Fruit fly (Drosophila melanogaster) whole organism, embryonic: ENCODE results near the gene Pde6.

Experiments
- Ada2b ChIP-seq: fragments of 200-800 bp; sonication (Bioruptor generic); IDR thresholded peaks from 2 replicates; pipeline ENCODE4 v1.3.6; 2022; ENCODE audit warnings: missing biosample characterization, missing genetic modification characterization
- CG10267 ChIP-seq: fragments of 200-800 bp; sonication (Bioruptor generic); optimal IDR thresholded peaks from 2 replicates; lab custom pipeline; 2018; ENCODE audit warnings: missing biosample characterization, mild to moderate bottlenecking, missing genetic modification characterization, moderate library complexity
- CG10959 ChIP-seq: fragments of 200-800 bp; sonication (Bioruptor generic); IDR thresholded peaks from 2 replicates; pipeline ENCODE4 v1.3.6; 2022; ENCODE audit warnings: missing biosample characterization, missing genetic modification characterization
- CG12104 ChIP-seq: fragments of 200-800 bp; sonication (Bioruptor generic); optimal IDR thresholded peaks from 3 replicates; lab custom pipeline; 2016; ENCODE audit warnings: missing biosample characterization, missing genetic modification characterization
- CG13424 ChIP-seq: fragments of 200-800 bp; sonication (Bioruptor generic); optimal IDR thresholded peaks from 2 replicates; lab custom pipeline; 2019; ENCODE audit warnings: missing biosample characterization, mild to moderate bottlenecking, missing genetic modification characterization, moderate library complexity
- CG1529 ChIP-seq: fragments of 200-800 bp; sonication (Bioruptor generic); optimal IDR thresholded peaks from 3 replicates; lab custom pipeline; 2018; ENCODE audit warnings: missing biosample characterization, missing genetic modification characterization
- CG17186 ChIP-seq: fragments of 200-800 bp; sonication (Bioruptor generic); optimal IDR thresholded peaks from 3 replicates; lab custom pipeline; 2017; ENCODE audit warnings: missing biosample characterization, missing genetic modification reagents, missing genetic modification characterization
- CG17361 ChIP-seq: fragments of 200-800 bp; sonication (Bioruptor generic); IDR thresholded peaks from 3 replicates; pipeline ENCODE4 v1.3.6; 2022; ENCODE audit warnings: missing biosample characterization, missing genetic modification characterization
- CG1792 ChIP-seq: fragments of 200-800 bp; sonication (Bioruptor generic); optimal IDR thresholded peaks from 2 replicates; lab custom pipeline; 2016; ENCODE audit warnings: missing biosample characterization, missing genetic modification characterization
- CG2875 ChIP-seq: fragments of 200-800 bp; sonication (Bioruptor generic); optimal IDR thresholded peaks from 2 replicates; lab custom pipeline; 2017; ENCODE audit warnings: missing biosample characterization, mild to moderate bottlenecking, missing genetic modification characterization, missing genetic modification reagents
- CG32532 ChIP-seq: fragments of 200-800 bp; sonication (Bioruptor generic); IDR thresholded peaks from 2 replicates; pipeline ENCODE4 v1.3.6; 2022; ENCODE audit warnings: missing biosample characterization, missing genetic modification characterization
- CG33557 ChIP-seq: fragments of 200-800 bp; sonication (Bioruptor generic); optimal IDR thresholded peaks from 2 replicates; lab custom pipeline; 2019; ENCODE audit warnings: missing biosample characterization, mild to moderate bottlenecking, missing genetic modification characterization, moderate library complexity
- CG3995 ChIP-seq: fragments of 200-800 bp; sonication (Bioruptor generic); optimal IDR thresholded peaks from 3 replicates; lab custom pipeline; 2016; ENCODE audit warnings: missing biosample characterization, missing genetic modification characterization
- CG4404 ChIP-seq: fragments of 200-800 bp; sonication (Bioruptor generic); IDR thresholded peaks from 2 replicates; pipeline ENCODE4 v1.3.6; 2022; ENCODE audit warnings: missing biosample characterization, missing genetic modification characterization
- CG6683 ChIP-seq: fragments of 200-800 bp; sonication (Bioruptor generic); optimal IDR thresholded peaks from 2 replicates; lab custom pipeline; 2017; ENCODE audit warnings: missing biosample characterization, mild to moderate bottlenecking, missing genetic modification characterization, missing genetic modification reagents
- CG6689 ChIP-seq: fragments of 200-800 bp; sonication (Bioruptor generic); IDR thresholded peaks from 2 replicates; pipeline ENCODE4 v1.3.6; 2022; ENCODE audit warnings: missing biosample characterization, missing genetic modification characterization
- CG7372 ChIP-seq: fragments of 200-800 bp; sonication (Bioruptor generic); IDR thresholded peaks from 2 replicates; pipeline ENCODE4 v1.3.6; 2022; ENCODE audit warnings: missing biosample characterization, missing genetic modification characterization
- CG7839 ChIP-seq: fragments of 200-800 bp; sonication (Bioruptor generic); optimal IDR thresholded peaks from 3 replicates; lab custom pipeline; 2018; ENCODE audit warnings: missing biosample characterization, mild to moderate bottlenecking, missing genetic modification characterization, moderate library complexity
- CG7963 ChIP-seq: fragments of 200-800 bp; sonication (Bioruptor generic); IDR thresholded peaks from 3 replicates; pipeline ENCODE4 v1.3.6; 2022; ENCODE audit warnings: missing biosample characterization, missing genetic modification characterization; ENCODE audit not compliant: partially characterized antibody
- CG8924 ChIP-seq: fragments of 200-800 bp; optimal IDR thresholded peaks from 3 replicates; lab custom pipeline; 2019; ENCODE audit warnings: missing biosample characterization, mild to moderate bottlenecking, missing genetic modification characterization, moderate library complexity
- CoRest ChIP-seq: fragments of 200-800 bp; sonication (Bioruptor generic); optimal IDR thresholded peaks from 3 replicates; lab custom pipeline; 2018; ENCODE audit warnings: missing biosample characterization, mild to moderate bottlenecking, missing genetic modification characterization, moderate library complexity
- Jarid2 ChIP-seq: fragments of 200-800 bp; sonication (Bioruptor generic); optimal IDR thresholded peaks from 3 replicates; lab custom pipeline; 2017; ENCODE audit warnings: mild to moderate bottlenecking, missing biosample characterization, missing genetic modification reagents, missing genetic modification characterization
- Oli ChIP-seq: fragments of 200-800 bp; sonication (Bioruptor generic); optimal IDR thresholded peaks from 2 replicates; lab custom pipeline; 2018; ENCODE audit warnings: missing biosample characterization, mild to moderate bottlenecking, missing genetic modification characterization, moderate library complexity
- PHDP ChIP-seq: fragments of 200-800 bp; sonication (Bioruptor generic); optimal IDR thresholded peaks from 3 replicates; lab custom pipeline; 2018; ENCODE audit warnings: missing biosample characterization, mild to moderate bottlenecking, missing genetic modification characterization, moderate library complexity
- Ravus ChIP-seq: fragments of 200-800 bp; sonication (Bioruptor generic); IDR thresholded peaks from 2 replicates; pipeline ENCODE4 v1.3.6; 2022; ENCODE audit warnings: missing biosample characterization, missing genetic modification characterization
- Xrp1 ChIP-seq: fragments of 200-800 bp; sonication (Bioruptor generic); IDR thresholded peaks from 2 replicates; pipeline ENCODE4 v1.3.6; 2022; ENCODE audit warnings: missing biosample characterization, missing genetic modification characterization
- crp ChIP-seq, 2 experiments: fragments of 200-800 bp; sonication (Bioruptor generic); optimal IDR thresholded peaks; 2 replicates in 1 of 2; 3 replicates in 1 of 2; lab custom pipeline; 2017; ENCODE audit warnings: missing biosample characterization in 2 of 2, missing genetic modification characterization in 2 of 2, mild to moderate bottlenecking in 1 of 2, moderate library complexity in 1 of 2
- fu2 ChIP-seq: fragments of 200-800 bp; sonication (Bioruptor generic); optimal IDR thresholded peaks from 2 replicates; lab custom pipeline; 2016; ENCODE audit warnings: missing biosample characterization, missing genetic modification characterization
- hkb ChIP-seq, 2 experiments: fragments of 200-800 bp in 1 of 2; fragments of >200 bp in 1 of 2; sonication (Bioruptor generic) in 1 of 2; IDR thresholded peaks in 1 of 2; optimal IDR thresholded peaks in 1 of 2; 2 replicates each; pipeline versions ENCODE4 v1.3.6 to Lab custom; 2017 to 2022; ENCODE audit warnings: missing biosample characterization in 1 of 2, missing genetic modification characterization in 1 of 2
- ken ChIP-seq: fragments of 200-800 bp; sonication (Bioruptor generic); IDR thresholded peaks from 3 replicates; pipeline ENCODE4 v1.3.6; 2022; ENCODE audit warnings: missing biosample characterization, missing genetic modification characterization
- nmo ChIP-seq: fragments of 200-800 bp; sonication (Bioruptor generic); optimal IDR thresholded peaks from 2 replicates; lab custom pipeline; 2018; ENCODE audit warnings: missing biosample characterization, mild to moderate bottlenecking, missing genetic modification characterization, moderate library complexity
- odd ChIP-seq: fragments of 200-800 bp; sonication (Bioruptor generic); optimal IDR thresholded peaks from 2 replicates; lab custom pipeline; 2017; ENCODE audit warnings: missing biosample characterization, mild to moderate bottlenecking, missing genetic modification characterization
- peb ChIP-seq: fragments of 200-800 bp; sonication (Bioruptor generic); IDR thresholded peaks from 2 replicates; pipeline ENCODE4 v1.3.6; 2022; ENCODE audit warnings: missing biosample characterization, missing genetic modification characterization
- pho ChIP-seq: fragments of 200-800 bp; sonication (Bioruptor generic); optimal IDR thresholded peaks from 2 replicates; lab custom pipeline; 2016; ENCODE audit warnings: missing biosample characterization, missing genetic modification characterization
- phol ChIP-seq: fragments of 200-800 bp; sonication (Bioruptor generic); optimal IDR thresholded peaks from 3 replicates; lab custom pipeline; 2018; ENCODE audit warnings: missing biosample characterization, mild to moderate bottlenecking, missing genetic modification characterization, moderate library complexity
- prd ChIP-seq, 3 experiments: fragments of >200 bp in 2 of 3; fragments of 200-800 bp in 1 of 3; sonication (Bioruptor generic) in 1 of 3; optimal IDR thresholded peaks in 2 of 3; IDR thresholded peaks in 1 of 3; 2 replicates in 2 of 3; 3 replicates in 1 of 3; pipeline versions ENCODE4 v1.3.6 to Lab custom; 2017 to 2022; ENCODE audit warnings: missing biosample characterization in 1 of 3, missing genetic modification characterization in 1 of 3
- pum ChIP-seq: fragments of 200-800 bp; sonication (Bioruptor generic); optimal IDR thresholded peaks from 2 replicates; lab custom pipeline; 2016; ENCODE audit warnings: missing biosample characterization, missing genetic modification characterization
- row ChIP-seq: fragments of 200-800 bp; sonication (Bioruptor generic); IDR thresholded peaks from 3 replicates; pipeline ENCODE4 v1.3.6; 2022; ENCODE audit warnings: missing biosample characterization, missing genetic modification characterization
- run ChIP-seq: fragments of 200-800 bp; sonication (Bioruptor generic); optimal IDR thresholded peaks from 3 replicates; lab custom pipeline; 2018; ENCODE audit warnings: missing biosample characterization, mild to moderate bottlenecking, missing genetic modification characterization
- slou ChIP-seq: fragments of 200-800 bp; sonication (Bioruptor generic); optimal IDR thresholded peaks from 3 replicates; lab custom pipeline; 2016; ENCODE audit warnings: missing biosample characterization, missing genetic modification characterization
- stc ChIP-seq: fragments of 200-800 bp; sonication (Bioruptor generic); IDR thresholded peaks from 2 replicates; pipeline ENCODE4 v1.3.6; 2022; ENCODE audit warnings: missing biosample characterization, missing genetic modification characterization
- ttk ChIP-seq: fragments of 200-800 bp; sonication (Bioruptor generic); IDR thresholded peaks from 2 replicates; pipeline ENCODE4 v2.1.2; 2022; ENCODE audit warnings: missing biosample characterization, missing genetic modification characterization
- twi ChIP-seq: fragments of 200-800 bp; optimal IDR thresholded peaks from 2 replicates; lab custom pipeline; 2019; ENCODE audit warnings: missing biosample characterization, mild to moderate bottlenecking, missing genetic modification characterization, moderate library complexity
- zen ChIP-seq: fragments of 200-800 bp; sonication (Bioruptor generic); optimal IDR thresholded peaks from 3 replicates; lab custom pipeline; 2018; ENCODE audit warnings: missing biosample characterization, mild to moderate bottlenecking, missing genetic modification characterization, moderate library complexity

Pde6 gene

dm6 chr3R:14586480-14587443 is 28.7 kb upstream of the Pde6 start (continued):
- TF ChIP-seq crp (GFP tag; optimal IDR thresholded peaks at IDR 0.05; lab: Kevin White, UChicago) (no peak), CG1792 (GFP tag; lab: Kevin White, UChicago) (no peak), CG2875 (GFP tag; lab: Kevin White, UChicago) (no peak), CG12104 (GFP tag; lab: Kevin White, UChicago) (no peak), run (no peak), CG33557 (GFP tag; lab: Kevin White, UChicago) (peak; percentile 43), Oli (tag; lab: Kevin White, UChicago) (peak; percentile 15), CG10959 (GFP tag; lab: Robert Waterston, UW) (no peak), CG13424 (tag; lab: Kevin White, UChicago) (no peak), CoRest (tag; lab: Kevin White, UChicago) (no peak), CG32532 (no peak), ken (GFP tag; lab: Robert Waterston, UW) (no peak), pum (GFP tag; lab: Kevin White, UChicago) (no peak), CG17186 (no peak), peb (GFP tag; lab: Robert Waterston, UW) (no peak), odd (no peak), phol (peak; percentile 32), hkb (optimal IDR thresholded peaks at IDR 0.05; lab: Kevin White, UChicago) (no peak), hkb (GFP tag; IDR thresholded peaks at IDR 0.05; lab: Robert Waterston, UW) (no peak), row (GFP tag; lab: Robert Waterston, UW) (0 out of 3 replicates have a peak, but pooled peaks have one; percentile 28), CG3995 (no peak), Jarid2 (GFP tag; lab: Kevin White, UChicago) (no peak), CG4404 (GFP tag; lab: Robert Waterston, UW) (peak; percentile 45), CG6683 (GFP tag; lab: Kevin White, UChicago) (no peak), slou (no peak), CG10267 (tag; lab: Kevin White, UChicago) (peak; percentile 9), CG7839 (peak; percentile 19), prd (optimal IDR thresholded peaks at IDR 0.05; lab: Kevin White, UChicago) (no peak), prd (GFP tag; IDR thresholded peaks at IDR 0.05; lab: Robert Waterston, UW) (peak; percentile 52; the same call in 2 of the 3 replicates), Ada2b (GFP tag; lab: Robert Waterston, UW) (no peak), Ravus (GFP tag; lab: Robert Waterston, UW) (no peak), PHDP (tag; lab: Kevin White, UChicago) (no peak), pho (GFP tag; lab: Kevin White, UChicago) (no peak), CG6689 (GFP tag; lab: Robert Waterston, UW) (no peak), ttk (GFP tag; lab: Robert Waterston, UW) (no peak), stc (GFP tag; lab: Robert Waterston, UW) (no peak), CG7963 (GFP tag; lab: Robert Waterston, UW) (no peak), CG17361 (GFP tag; lab: Robert Waterston, UW) (peak; percentile 46; the same call in 2 of the 3 replicates), nmo (GFP tag; lab: Kevin White, UChicago) (peak; percentile 32), fu2 (GFP tag; lab: Kevin White, UChicago) (no peak), CG7372 (no peak), CG8924 (tag; lab: Kevin White, UChicago) (peak; percentile 26), Xrp1 (GFP tag; lab: Robert Waterston, UW) (peak; percentile 39; the same call in 1 of the 2 replicates), CG1529 (no peak), zen (tag; lab: Kevin White, UChicago) (peak; percentile 27), twi (tag; lab: Kevin White, UChicago) (peak; percentile 98)
